ENCODE assay signal across 1 fruit fly cellular context in genomic region chr3R:31308855-31309646, dm6.
TF ChIP-seq lines count a peak whose summit lies in the region.

No protein-coding gene starts in this region.

TF ChIP-seq in whole organism, embryonic, 481 proteins besides CTCF, POLR2A, EP300 and RAD21 (continued from another document and continues in another):
- TF ChIP-seq Meics (GFP tag; optimal IDR thresholded peaks at IDR 0.05; lab: Kevin White, UChicago): no peak
- no peak for TF ChIP-seq CG8478 (optimal IDR thresholded peaks at IDR 0.05; lab: Kevin White, UChicago)
- no peak for TF ChIP-seq lilli (GFP tag; optimal IDR thresholded peaks at IDR 0.05; lab: Kevin White, UChicago)
- TF ChIP-seq CG18262 (tag; optimal IDR thresholded peaks at IDR 0.05; lab: Kevin White, UChicago): peak; percentile 48
- TF ChIP-seq bcd (GFP tag; optimal IDR thresholded peaks at IDR 0.05; lab: Kevin White, UChicago): no peak
- no peak for TF ChIP-seq inv (GFP tag; IDR thresholded peaks at IDR 0.05; lab: Robert Waterston, UW; ENCODE audit: partially characterized antibody)
- no peak for TF ChIP-seq crp (GFP tag; optimal IDR thresholded peaks at IDR 0.05; lab: Kevin White, UChicago)
- TF ChIP-seq lmd (GFP tag; IDR thresholded peaks at IDR 0.05; lab: Robert Waterston, UW): no peak
- TF ChIP-seq jing (GFP tag; optimal IDR thresholded peaks at IDR 0.05; lab: Kevin White, UChicago): no peak
- TF ChIP-seq CG13123 (GFP tag; optimal IDR thresholded peaks at IDR 0.05; lab: Kevin White, UChicago): no peak
- TF ChIP-seq Gug (GFP tag; IDR thresholded peaks at IDR 0.05; lab: Robert Waterston, UW): no peak
- no peak for TF ChIP-seq CG6765 (GFP tag; optimal IDR thresholded peaks at IDR 0.05; lab: Kevin White, UChicago)
- no peak for TF ChIP-seq Six4 (GFP tag; optimal IDR thresholded peaks at IDR 0.05; lab: Kevin White, UChicago)
- no peak for TF ChIP-seq Hr51 (GFP tag; optimal IDR thresholded peaks at IDR 0.05; lab: Kevin White, UChicago)
- TF ChIP-seq sens (GFP tag; lab: Kevin White, UChicago): peak; percentile 27
- TF ChIP-seq HmgD (GFP tag; optimal IDR thresholded peaks at IDR 0.05; lab: Kevin White, UChicago): no peak
- TF ChIP-seq prd (optimal IDR thresholded peaks at IDR 0.05; lab: Kevin White, UChicago): no peak
- TF ChIP-seq prd (GFP tag; IDR thresholded peaks at IDR 0.05; lab: Robert Waterston, UW): no peak
- peak; percentile 9 for TF ChIP-seq Lhr (GFP tag; optimal IDR thresholded peaks at IDR 0.05; lab: Kevin White, UChicago)
- TF ChIP-seq chinmo (GFP tag; IDR thresholded peaks at IDR 0.05; lab: Robert Waterston, UW; ENCODE audit: partially characterized antibody): no peak
- TF ChIP-seq bbx (GFP tag; IDR thresholded peaks at IDR 0.05; lab: Robert Waterston, UW; ENCODE audit: partially characterized antibody): no peak
- no peak for TF ChIP-seq Mrtf (GFP tag; IDR thresholded peaks at IDR 0.05; lab: Robert Waterston, UW)
- TF ChIP-seq Dad (GFP tag; optimal IDR thresholded peaks at IDR 0.05; lab: Kevin White, UChicago): no peak
- TF ChIP-seq CG17829 (tag; optimal IDR thresholded peaks at IDR 0.05; lab: Kevin White, UChicago): no peak
- no peak for TF ChIP-seq B-H1 (GFP tag; IDR thresholded peaks at IDR 0.05; lab: Robert Waterston, UW)
- no peak for TF ChIP-seq ERR (GFP tag; optimal IDR thresholded peaks at IDR 0.05; lab: Kevin White, UChicago)
- peak; percentile 10 for TF ChIP-seq CG2116 (GFP tag; optimal IDR thresholded peaks at IDR 0.05; lab: Kevin White, UChicago)
- TF ChIP-seq ranshi (GFP tag; IDR thresholded peaks at IDR 0.05; lab: Robert Waterston, UW): no peak
- no peak for TF ChIP-seq Lpt (GFP tag; optimal IDR thresholded peaks at IDR 0.05; lab: Kevin White, UChicago)
- no peak for TF ChIP-seq CG13287 (GFP tag; IDR thresholded peaks at IDR 0.05; lab: Robert Waterston, UW; ENCODE audit: partially characterized antibody)
- no peak for TF ChIP-seq pho (GFP tag; optimal IDR thresholded peaks at IDR 0.05; lab: Kevin White, UChicago)
- TF ChIP-seq ro (GFP tag; IDR thresholded peaks at IDR 0.05; lab: Robert Waterston, UW): no peak
- no peak for TF ChIP-seq zen2 (GFP tag; IDR thresholded peaks at IDR 0.05; lab: Robert Waterston, UW; ENCODE audit: partially characterized antibody)
- no peak for TF ChIP-seq trh (GFP tag; optimal IDR thresholded peaks at IDR 0.05; lab: Kevin White, UChicago)
- TF ChIP-seq CG31224 (GFP tag; IDR thresholded peaks at IDR 0.05; lab: Robert Waterston, UW): no peak
- TF ChIP-seq Dek (tag; optimal IDR thresholded peaks at IDR 0.05; lab: Kevin White, UChicago): no peak
- no peak for TF ChIP-seq crc (GFP tag; optimal IDR thresholded peaks at IDR 0.05; lab: Kevin White, UChicago)
- no peak for TF ChIP-seq Bgb (GFP tag; IDR thresholded peaks at IDR 0.05; lab: Robert Waterston, UW; ENCODE audit: partially characterized antibody)
- TF ChIP-seq tna (GFP tag; IDR thresholded peaks at IDR 0.05; lab: Robert Waterston, UW; ENCODE audit: partially characterized antibody): no peak
- no peak for TF ChIP-seq Hr39 (optimal IDR thresholded peaks at IDR 0.05; lab: Kevin White, UChicago)
- TF ChIP-seq ham (GFP tag; IDR thresholded peaks at IDR 0.05; lab: Robert Waterston, UW): no peak
- TF ChIP-seq fru (optimal IDR thresholded peaks at IDR 0.05; lab: Kevin White, UChicago): no peak
- TF ChIP-seq CG9797 (GFP tag; optimal IDR thresholded peaks at IDR 0.05; lab: Kevin White, UChicago): no peak
- TF ChIP-seq emc (GFP tag; optimal IDR thresholded peaks at IDR 0.05; lab: Kevin White, UChicago): no peak
- peak; percentile 89 for TF ChIP-seq oc (tag; optimal IDR thresholded peaks at IDR 0.05; lab: Kevin White, UChicago)
- no peak for TF ChIP-seq BEAF-32 (GFP tag; optimal IDR thresholded peaks at IDR 0.05; lab: Kevin White, UChicago)
- no peak for TF ChIP-seq fu2 (GFP tag; optimal IDR thresholded peaks at IDR 0.05; lab: Kevin White, UChicago)
- no peak for TF ChIP-seq CG42726 (GFP tag; IDR thresholded peaks at IDR 0.05; lab: Robert Waterston, UW; ENCODE audit: partially characterized antibody)
- no peak for TF ChIP-seq CG5953 (GFP tag; IDR thresholded peaks at IDR 0.05; lab: Robert Waterston, UW)
- TF ChIP-seq Blimp-1 (GFP tag; optimal IDR thresholded peaks at IDR 0.05; lab: Kevin White, UChicago): peak; percentile 77
- TF ChIP-seq CG1792 (GFP tag; optimal IDR thresholded peaks at IDR 0.05; lab: Kevin White, UChicago): peak; percentile 40
- no peak for TF ChIP-seq gsb (GFP tag; IDR thresholded peaks at IDR 0.05; lab: Robert Waterston, UW)
- TF ChIP-seq Ets97D (GFP tag; optimal IDR thresholded peaks at IDR 0.05; lab: Kevin White, UChicago): no peak
- TF ChIP-seq fd96Cb (tag; optimal IDR thresholded peaks at IDR 0.05; lab: Kevin White, UChicago): no peak
- no peak for TF ChIP-seq pb (GFP tag; optimal IDR thresholded peaks at IDR 0.05; lab: Kevin White, UChicago)
- no peak for TF ChIP-seq zen (tag; optimal IDR thresholded peaks at IDR 0.05; lab: Kevin White, UChicago)
- TF ChIP-seq CG4328 (GFP tag; optimal IDR thresholded peaks at IDR 0.05; lab: Kevin White, UChicago): no peak
- TF ChIP-seq CG2120 (GFP tag; optimal IDR thresholded peaks at IDR 0.05; lab: Kevin White, UChicago): no peak
- peak in 1 of 2 experiments; percentile 27 for TF ChIP-seq chif (GFP tag; optimal IDR thresholded peaks at IDR 0.05; lab: Kevin White, UChicago)
- no peak for TF ChIP-seq CG11085 (GFP tag; IDR thresholded peaks at IDR 0.05; lab: Robert Waterston, UW)
- no peak for TF ChIP-seq fd3F (GFP tag; optimal IDR thresholded peaks at IDR 0.05; lab: Kevin White, UChicago)
- TF ChIP-seq Tbp (GFP tag; optimal IDR thresholded peaks at IDR 0.05; lab: Kevin White, UChicago): no peak
- no peak for TF ChIP-seq CG15269 (tag; optimal IDR thresholded peaks at IDR 0.05; lab: Kevin White, UChicago)
- TF ChIP-seq al (GFP tag; IDR thresholded peaks at IDR 0.05; lab: Robert Waterston, UW): no peak
- TF ChIP-seq Adf1 (GFP tag; IDR thresholded peaks at IDR 0.05; lab: Robert Waterston, UW): no peak
- TF ChIP-seq gro (GFP tag; optimal IDR thresholded peaks at IDR 0.05; lab: Kevin White, UChicago): no peak
- TF ChIP-seq CG6813 (GFP tag; optimal IDR thresholded peaks at IDR 0.05; lab: Kevin White, UChicago): no peak
- TF ChIP-seq CG12104 (GFP tag; optimal IDR thresholded peaks at IDR 0.05; lab: Kevin White, UChicago): no peak
- TF ChIP-seq zfh1 (GFP tag; IDR thresholded peaks at IDR 0.05; lab: Robert Waterston, UW): peak; percentile 57; the same call in 2 of the 3 replicates
- TF ChIP-seq Dip2 (GFP tag; IDR thresholded peaks at IDR 0.05; lab: Robert Waterston, UW): no peak
- TF ChIP-seq nerfin-1 (tag; optimal IDR thresholded peaks at IDR 0.05; lab: Kevin White, UChicago): peak; percentile 69
- peak in 1 of 2 experiments; percentile 2 for TF ChIP-seq tll (GFP tag; optimal IDR thresholded peaks at IDR 0.05; lab: Kevin White, UChicago)
- peak; percentile 27 for TF ChIP-seq ac (GFP tag; optimal IDR thresholded peaks at IDR 0.05; lab: Kevin White, UChicago)
- no peak for TF ChIP-seq Fer1 (GFP tag; optimal IDR thresholded peaks at IDR 0.05; lab: Kevin White, UChicago)
- TF ChIP-seq CG4282 (GFP tag; optimal IDR thresholded peaks at IDR 0.05; lab: Kevin White, UChicago): no peak
- no peak for TF ChIP-seq CG13775 (GFP tag; optimal IDR thresholded peaks at IDR 0.05; lab: Kevin White, UChicago)
- TF ChIP-seq Neu2 (GFP tag; optimal IDR thresholded peaks at IDR 0.05; lab: Kevin White, UChicago; ENCODE audit: borderline replicate concordance): no peak
- no peak for TF ChIP-seq H2.0 (GFP tag; IDR thresholded peaks at IDR 0.05; lab: Robert Waterston, UW)
- peak; percentile 37 for TF ChIP-seq CG12299 (tag; optimal IDR thresholded peaks at IDR 0.05; lab: Kevin White, UChicago)
- TF ChIP-seq CG4730 (GFP tag; IDR thresholded peaks at IDR 0.05; lab: Robert Waterston, UW): no peak
- TF ChIP-seq CG7357 (GFP tag; IDR thresholded peaks at IDR 0.05; lab: Robert Waterston, UW): no peak
- TF ChIP-seq CG14860 (GFP tag; IDR thresholded peaks at IDR 0.05; lab: Robert Waterston, UW; ENCODE audit: partially characterized antibody): no peak
- no peak for TF ChIP-seq caup (GFP tag; optimal IDR thresholded peaks at IDR 0.05; lab: Kevin White, UChicago; ENCODE audit: severe bottlenecking)
- peak in 1 of 2 experiments; percentile 42 for TF ChIP-seq Hr78 (GFP tag; optimal IDR thresholded peaks at IDR 0.05; lab: Kevin White, UChicago)
- no peak for TF ChIP-seq sc (optimal IDR thresholded peaks at IDR 0.05; lab: Kevin White, UChicago)
- peak; percentile 60 for TF ChIP-seq sc (GFP tag; optimal IDR thresholded peaks at IDR 0.05; lab: Kevin White, UChicago)
- TF ChIP-seq run (tag; optimal IDR thresholded peaks at IDR 0.05; lab: Kevin White, UChicago): no peak
- TF ChIP-seq croc (GFP tag; conservative IDR thresholded peaks at IDR 0.05; lab: Robert Waterston, UW): no peak; the same call in 2 of the 3 replicates
- TF ChIP-seq maf-S (GFP tag; optimal IDR thresholded peaks at IDR 0.05; lab: Kevin White, UChicago): no peak
- TF ChIP-seq CG4707 (GFP tag; optimal IDR thresholded peaks at IDR 0.05; lab: Kevin White, UChicago): peak; percentile 55
- no peak for TF ChIP-seq CG16815 (GFP tag; optimal IDR thresholded peaks at IDR 0.05; lab: Kevin White, UChicago)
- TF ChIP-seq CoRest (tag; optimal IDR thresholded peaks at IDR 0.05; lab: Kevin White, UChicago): peak; percentile 38
- no peak for TF ChIP-seq CG1602 (GFP tag; optimal IDR thresholded peaks at IDR 0.05; lab: Kevin White, UChicago)
- TF ChIP-seq CG3726 (GFP tag; IDR thresholded peaks at IDR 0.05; lab: Robert Waterston, UW): no peak
- no peak for TF ChIP-seq CG32772 (GFP tag; IDR thresholded peaks at IDR 0.05; lab: Robert Waterston, UW)
- peak; percentile 80 for TF ChIP-seq onecut (GFP tag; IDR thresholded peaks at IDR 0.05; lab: Robert Waterston, UW)
- peak; percentile 39; the same call in 1 of the 2 replicates for TF ChIP-seq seq (GFP tag; IDR thresholded peaks at IDR 0.05; lab: Robert Waterston, UW)
- no peak for TF ChIP-seq Sin3A (optimal IDR thresholded peaks at IDR 0.05; lab: Kevin White, UChicago)
- no peak for TF ChIP-seq Dll (GFP tag; IDR thresholded peaks at IDR 0.05; lab: Robert Waterston, UW; ENCODE audit: partially characterized antibody)
- peak; percentile 50 for TF ChIP-seq CG12236 (GFP tag; optimal IDR thresholded peaks at IDR 0.05; lab: Kevin White, UChicago)
- TF ChIP-seq Chrac-16 (GFP tag; optimal IDR thresholded peaks at IDR 0.05; lab: Kevin White, UChicago): no peak
- TF ChIP-seq fd102C (GFP tag; optimal IDR thresholded peaks at IDR 0.05; lab: Kevin White, UChicago): no peak
- TF ChIP-seq Mes4 (GFP tag; optimal IDR thresholded peaks at IDR 0.05; lab: Kevin White, UChicago): peak; percentile 3
- TF ChIP-seq CG17568 (GFP tag; optimal IDR thresholded peaks at IDR 0.05; lab: Kevin White, UChicago): peak; percentile 45
- peak; percentile 16 for TF ChIP-seq kah (GFP tag; optimal IDR thresholded peaks at IDR 0.05; lab: Kevin White, UChicago)
- peak; percentile 64 for TF ChIP-seq CG11723 (GFP tag; optimal IDR thresholded peaks at IDR 0.05; lab: Kevin White, UChicago)
- no peak for TF ChIP-seq CG4820 (GFP tag; optimal IDR thresholded peaks at IDR 0.05; lab: Kevin White, UChicago)
- TF ChIP-seq Ptx1 (GFP tag; IDR thresholded peaks at IDR 0.05; lab: Robert Waterston, UW): no peak
- no peak for TF ChIP-seq pzg (GFP tag; optimal IDR thresholded peaks at IDR 0.05; lab: Kevin White, UChicago)
- TF ChIP-seq pita (GFP tag; optimal IDR thresholded peaks at IDR 0.05; lab: Kevin White, UChicago): no peak
- peak; percentile 32 for TF ChIP-seq da (GFP tag; optimal IDR thresholded peaks at IDR 0.05; lab: Kevin White, UChicago)
- TF ChIP-seq CG34422 (GFP tag; IDR thresholded peaks at IDR 0.05; lab: Robert Waterston, UW): peak; percentile 46; the same call in 1 of the 3 replicates
- no peak for TF ChIP-seq CG15479 (GFP tag; optimal IDR thresholded peaks at IDR 0.05; lab: Kevin White, UChicago)
- peak; percentile 28 for TF ChIP-seq CG8089 (GFP tag; optimal IDR thresholded peaks at IDR 0.05; lab: Kevin White, UChicago)
- no peak for TF ChIP-seq stc (GFP tag; IDR thresholded peaks at IDR 0.05; lab: Robert Waterston, UW)
- TF ChIP-seq CG11696 (GFP tag; IDR thresholded peaks at IDR 0.05; lab: Robert Waterston, UW): no peak
- no peak for TF ChIP-seq knrl (GFP tag; IDR thresholded peaks at IDR 0.05; lab: Robert Waterston, UW; ENCODE audit: partially characterized antibody)
- peak; percentile 79 for TF ChIP-seq Ets65A (GFP tag; lab: Kevin White, UChicago)
- TF ChIP-seq tup (GFP tag; optimal IDR thresholded peaks at IDR 0.05; lab: Kevin White, UChicago): no peak
- TF ChIP-seq Poxn (GFP tag; IDR thresholded peaks at IDR 0.05; lab: Robert Waterston, UW): no peak
- no peak for TF ChIP-seq MESR4 (GFP tag; optimal IDR thresholded peaks at IDR 0.05; lab: Kevin White, UChicago)
- TF ChIP-seq Sox102F (GFP tag; optimal IDR thresholded peaks at IDR 0.05; lab: Kevin White, UChicago): peak; percentile 30
- TF ChIP-seq Side (GFP tag; optimal IDR thresholded peaks at IDR 0.05; lab: Kevin White, UChicago): peak; percentile 25
- TF ChIP-seq Myb (GFP tag; optimal IDR thresholded peaks at IDR 0.05; lab: Kevin White, UChicago): no peak
- no peak for TF ChIP-seq hth (optimal IDR thresholded peaks at IDR 0.05; lab: Kevin White, UChicago)
- TF ChIP-seq HLH3B (GFP tag; IDR thresholded peaks at IDR 0.05; lab: Robert Waterston, UW): peak; percentile 38; the same call in 1 of the 2 replicates
- no peak for TF ChIP-seq ems (GFP tag; optimal IDR thresholded peaks at IDR 0.05; lab: Kevin White, UChicago)
- peak; percentile 43 for TF ChIP-seq CG13424 (tag; optimal IDR thresholded peaks at IDR 0.05; lab: Kevin White, UChicago)
- no peak for TF ChIP-seq ash1 (GFP tag; optimal IDR thresholded peaks at IDR 0.05; lab: Kevin White, UChicago)
- TF ChIP-seq CG12391 (tag; optimal IDR thresholded peaks at IDR 0.05; lab: Kevin White, UChicago): no peak
- no peak for TF ChIP-seq slou (GFP tag; optimal IDR thresholded peaks at IDR 0.05; lab: Kevin White, UChicago)
- no peak for TF ChIP-seq BtbVII (GFP tag; optimal IDR thresholded peaks at IDR 0.05; lab: Kevin White, UChicago)
- no peak for TF ChIP-seq TFAM (GFP tag; optimal IDR thresholded peaks at IDR 0.05; lab: Kevin White, UChicago)
- no peak for TF ChIP-seq aop (GFP tag; IDR thresholded peaks at IDR 0.05; lab: Robert Waterston, UW)
- TF ChIP-seq YL-1 (GFP tag; optimal IDR thresholded peaks at IDR 0.05; lab: Kevin White, UChicago): peak; percentile 14
- TF ChIP-seq CG17912 (GFP tag; optimal IDR thresholded peaks at IDR 0.05; lab: Kevin White, UChicago): no peak
- TF ChIP-seq Nf-YB (GFP tag; optimal IDR thresholded peaks at IDR 0.05; lab: Kevin White, UChicago): no peak
- TF ChIP-seq E2f2 (GFP tag; IDR thresholded peaks at IDR 0.05; lab: Robert Waterston, UW): no peak
